Fruit fly (Drosophila melanogaster) Kc167 (cell line): ENCODE results near the gene Hr78.

ENCODE experiments used
- Sin3A ChIP-seq: fragments of >200 bp; optimal IDR thresholded peaks from 2 replicates; lab custom pipeline; 2018; ENCODE audit warnings: missing external identifiers
- h ChIP-seq: fragments of >200 bp; optimal IDR thresholded peaks from 3 replicates; lab custom pipeline; 2018; ENCODE audit warnings: missing external identifiers
- ttk ChIP-seq: sonication (Bioruptor generic); optimal IDR thresholded peaks from 2 replicates; lab custom pipeline; 2017; ENCODE audit warnings: missing external identifiers

DNA sequence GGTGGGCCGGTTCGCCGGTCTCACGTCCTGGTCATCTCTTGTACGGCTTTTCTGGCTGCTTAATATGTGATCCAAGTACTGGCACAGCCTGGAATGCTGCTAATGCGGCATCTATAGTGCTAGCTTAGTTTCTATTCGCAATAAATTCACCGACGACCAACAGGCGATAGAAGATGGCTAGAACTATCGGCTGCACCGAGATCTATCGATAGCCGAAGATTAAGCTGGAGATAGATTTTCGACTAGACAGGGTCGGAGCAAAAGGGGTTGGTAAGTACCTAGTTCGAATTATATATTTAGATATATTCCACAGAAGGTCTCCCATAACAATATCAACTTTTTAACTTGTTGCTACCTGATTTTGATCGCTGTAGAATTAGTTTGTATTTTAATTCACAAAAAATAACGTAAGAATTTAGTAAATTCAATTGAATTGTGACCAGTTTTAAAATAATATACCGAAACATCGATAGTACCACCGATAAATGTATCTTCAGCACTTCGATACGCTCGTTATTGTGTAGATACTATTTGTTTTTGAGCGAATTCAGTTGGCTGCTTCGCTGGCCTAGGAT is 10.1 kb upstream of the Hr78 start, which contains the start of the genes Glg1 and M6:
- TF ChIP-seq h (lab: Kevin White, UChicago) (no peak), ttk (lab: Kevin White, UChicago) (no peak), Sin3A (no peak)
